Worm (Caenorhabditis elegans): ENCODE results near the gene hlh-15.

Gene hlh-15

ce11 chrX:2365890-2366289 is 47.3 kb downstream of the hlh-15 start, which contains the start of gene T24D8.6:
Gene T24D8.6 (minus strand): TSS chrX:2365990.
- TF ChIP-seq flt-1 (GFP tag; IDR thresholded peaks at IDR 0.05) (no peak), hnd-1 (tag; optimal IDR thresholded peaks at IDR 0.05) (no peak)

DNA sequence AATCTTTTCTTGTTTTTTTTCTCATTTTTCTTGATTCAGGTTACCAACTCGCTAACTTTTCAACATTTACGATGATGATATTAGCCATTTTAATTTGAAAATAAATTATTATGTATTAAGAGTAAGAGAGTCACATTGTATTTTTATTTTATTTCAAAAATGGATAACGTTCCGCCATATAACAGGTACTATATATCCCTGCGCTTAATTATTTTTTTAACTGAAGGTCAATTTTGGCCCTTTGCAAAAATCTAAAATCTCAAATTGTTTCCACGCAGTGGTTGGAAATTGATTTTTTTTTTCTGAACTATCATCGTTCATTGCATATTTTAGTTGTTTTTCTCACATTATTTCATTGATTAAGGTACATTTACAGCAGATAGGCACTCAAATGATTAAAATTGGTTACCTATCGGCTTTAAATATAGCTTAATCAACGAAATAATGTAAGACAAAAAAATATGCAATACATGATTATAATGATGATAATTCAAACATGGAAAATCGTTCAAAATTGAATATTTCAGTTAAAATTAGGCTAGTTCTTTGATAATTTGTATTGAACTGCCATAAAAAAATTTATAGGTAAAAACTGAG is 48.4 kb downstream of the hlh-15 start:
- TF ChIP-seq scrt-1 (GFP tag; IDR thresholded peaks at IDR 0.05) (no peak), aly-1 (tag; optimal IDR thresholded peaks at IDR 0.05) (no peak), tra-4 (tag; optimal IDR thresholded peaks at IDR 0.05) (no peak), ceh-36 (tag; optimal IDR thresholded peaks at IDR 0.05) (no peak), flt-1 (GFP tag; IDR thresholded peaks at IDR 0.05) (no peak), B0310.2 (tag; optimal IDR thresholded peaks at IDR 0.05) (no peak), ets-7 (tag; optimal IDR thresholded peaks at IDR 0.05) (no peak), tbx-37 (GFP tag; conservative IDR thresholded peaks at IDR 0.05) (no peak), ama-1 (optimal IDR thresholded peaks at IDR 0.05) (no peak), ceh-13 (GFP tag; optimal IDR thresholded peaks at IDR 0.05) (no peak), hmbx-1 (tag; optimal IDR thresholded peaks at IDR 0.05) (no peak), sea-1 (GFP tag; conservative IDR thresholded peaks at IDR 0.05) (no peak), hnd-1 (tag; optimal IDR thresholded peaks at IDR 0.05) (no peak), tbx-11 (GFP tag; IDR thresholded peaks at IDR 0.05) (no peak)

Data from whole organism, early embryonic.